Fruit fly (Drosophila melanogaster) whole organism, adult: ENCODE data around the gene SelG.

Source experiments
- CG5204 ChIP-seq: fragments of 200-800 bp; sonication (Bioruptor generic); optimal IDR thresholded peaks from 2 replicates; lab custom pipeline; 2016; ENCODE audit warnings: missing biosample characterization, missing genetic modification characterization
- Mnt ChIP-seq: fragments of 200-800 bp; sonication (Bioruptor generic); optimal IDR thresholded peaks from 2 replicates; lab custom pipeline; 2016; ENCODE audit warnings: missing biosample characterization, mild to moderate bottlenecking, missing genetic modification characterization
- cic ChIP-seq: fragments of 200-800 bp; sonication (Bioruptor generic); optimal IDR thresholded peaks from 2 replicates; lab custom pipeline; 2017; ENCODE audit warnings: missing biosample characterization, mild to moderate bottlenecking, missing genetic modification characterization, moderate library complexity
- pad ChIP-seq: fragments of 200-800 bp; sonication (Bioruptor generic); optimal IDR thresholded peaks from 3 replicates; lab custom pipeline; 2017; ENCODE audit warnings: missing biosample characterization, missing genetic modification characterization, mild to moderate bottlenecking, moderate library complexity, missing genetic modification reagents

DNA sequence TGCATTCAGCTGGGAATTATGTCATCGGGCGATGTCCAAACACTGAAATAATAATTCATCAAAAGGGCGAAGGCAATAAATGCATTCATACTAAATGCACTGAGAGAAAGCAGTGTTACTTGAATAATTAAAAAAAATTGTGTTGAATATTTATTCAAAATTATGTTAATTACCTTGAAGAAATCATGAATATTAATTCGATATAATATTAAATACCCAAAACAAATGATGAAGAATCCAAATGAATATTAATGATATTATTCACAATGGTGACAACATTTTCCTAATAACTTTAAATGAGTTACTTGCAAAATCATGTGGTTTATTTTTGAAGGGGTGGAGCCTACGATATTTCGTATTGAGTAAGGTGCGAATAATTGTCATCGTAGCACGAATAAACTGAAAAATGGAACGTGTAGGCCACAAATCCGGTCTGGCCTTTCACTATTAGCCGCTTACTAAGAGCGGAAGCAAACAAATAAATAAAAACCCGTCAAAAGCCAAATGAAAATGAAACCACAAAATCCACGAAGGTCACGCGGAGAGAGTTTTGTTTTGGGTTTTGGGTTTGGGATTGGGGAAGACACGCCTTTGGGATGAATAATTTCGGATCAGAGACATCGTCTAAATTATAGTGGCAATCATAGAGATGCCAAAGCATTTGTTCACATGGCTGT is 45.2 kb upstream of the SelG start:
- TF ChIP-seq Mnt (no peak), pad (no peak), cic (GFP tag; lab: Kevin White, UChicago) (no peak), CG5204 (GFP tag; lab: Kevin White, UChicago) (no peak)
